Worm (Caenorhabditis elegans): ENCODE data around the gene T02B11.9.

DNA sequence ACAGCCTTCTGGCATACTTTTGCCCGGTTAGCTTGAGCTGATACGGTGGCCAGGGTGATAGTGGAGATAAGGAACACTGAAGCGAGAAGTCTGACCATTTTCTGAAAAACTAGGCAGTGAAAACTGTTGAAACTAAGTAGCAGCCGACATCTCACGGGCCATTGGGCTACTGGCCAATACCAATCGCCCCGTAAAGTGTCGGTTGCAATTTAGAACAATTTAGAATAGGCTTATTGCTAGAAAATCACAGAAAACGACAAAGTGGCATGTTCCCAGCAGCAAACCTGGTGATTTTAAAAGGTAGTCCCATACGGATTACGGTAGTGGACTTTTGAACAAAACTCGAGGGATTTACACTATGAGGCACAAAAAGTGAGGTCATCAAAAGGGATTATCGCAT, 5.0 kb upstream of the T02B11.9 start, which contains the start of gene T02B11.4:
- TF ChIP-seq spr-1 (tag; optimal IDR thresholded peaks at IDR 0.05) = no peak
- TF ChIP-seq nhr-6 (tag; optimal IDR thresholded peaks at IDR 0.05) = no peak
- TF ChIP-seq dmd-6 (GFP tag; IDR thresholded peaks at IDR 0.05) = no peak
- no peak for TF ChIP-seq skn-1 (tag; optimal IDR thresholded peaks at IDR 0.05)
- no peak for TF ChIP-seq dpl-1 (GFP tag; optimal IDR thresholded peaks at IDR 0.05)
- TF ChIP-seq mep-1 (tag; optimal IDR thresholded peaks at IDR 0.05) = no peak
- no peak for TF ChIP-seq lsy-2 (tag; optimal IDR thresholded peaks at IDR 0.05)
- no peak for TF ChIP-seq fos-1 (tag; optimal IDR thresholded peaks at IDR 0.05)
- no peak for TF ChIP-seq daf-12 (tag; optimal IDR thresholded peaks at IDR 0.05)
- TF ChIP-seq ama-1 (optimal IDR thresholded peaks at IDR 0.05) = no peak
